Worm (Caenorhabditis elegans) whole organism, early embryonic: ENCODE data around the gene K02A6.3.

Experiments used
- F13C5.2 ChIP-seq: sonication (generic microtip); optimal IDR thresholded peaks from 2 replicates; lab custom pipeline; 2017; ENCODE audit warnings: mild to moderate bottlenecking, missing genetic modification characterization, inconsistent platforms, missing compliant biosample characterization
- ama-1 ChIP-seq: fragments of 150-350 bp; optimal IDR thresholded peaks from 2 replicates; lab custom pipeline; 2014
- ets-7 ChIP-seq: sonication (generic microtip); optimal IDR thresholded peaks from 2 replicates; lab custom pipeline; 2016; ENCODE audit warnings: missing genotype, missing genetic modification characterization, missing compliant biosample characterization
- flt-1 ChIP-seq: fragments of 200-800 bp; sonication (Bioruptor generic); IDR thresholded peaks from 2 replicates; pipeline ENCODE4 v1.3.6; 2022; ENCODE audit warnings: missing genetic modification characterization, missing compliant biosample characterization
- pes-1 ChIP-seq: fragments of 200-800 bp; sonication (Bioruptor generic); IDR thresholded peaks from 2 replicates; pipeline ENCODE4 v1.3.6; 2022; ENCODE audit warnings: missing genetic modification reagents, missing genetic modification characterization, missing compliant biosample characterization
- tbx-37 ChIP-seq: fragments of 200-800 bp; sonication (Bioruptor generic); conservative IDR thresholded peaks from 2 replicates; pipeline ENCODE4 v1.3.6; 2022; ENCODE audit warnings: missing genetic modification reagents, missing genetic modification characterization, missing compliant biosample characterization

DNA sequence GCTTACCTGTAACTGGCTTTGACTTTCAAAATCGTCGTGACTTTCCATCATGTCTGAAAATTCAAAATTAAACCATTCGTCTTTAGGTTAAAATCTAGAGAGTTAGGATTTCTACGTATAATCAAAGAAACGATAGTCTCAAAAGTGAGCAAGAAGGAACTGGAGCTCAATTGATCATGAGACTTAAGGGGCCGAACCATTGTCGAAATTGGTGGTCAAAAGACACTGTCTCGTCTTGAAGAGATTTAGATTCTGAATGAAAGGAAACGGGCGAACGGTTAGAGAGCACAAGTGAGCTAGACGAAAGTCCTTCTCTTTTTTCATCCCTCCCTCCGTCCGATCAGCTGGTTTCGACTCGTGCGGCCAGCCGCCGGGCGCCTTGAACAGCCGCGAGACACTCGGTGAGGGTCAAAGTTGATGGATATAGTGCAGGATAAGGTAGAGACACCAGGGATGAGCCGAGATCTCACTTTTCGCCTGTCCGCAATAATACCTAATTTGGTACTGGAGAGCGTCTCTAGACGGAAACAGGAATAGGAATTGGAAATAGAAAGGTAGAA, 29.5 kb upstream of the K02A6.3 start, which contains the start of gene M60.7:
- no peak for TF ChIP-seq flt-1
- TF ChIP-seq ets-7 (tag; lab: Kevin White, UChicago) = no peak
- no peak for TF ChIP-seq pes-1
- no peak for TF ChIP-seq F13C5.2
- no peak for TF ChIP-seq tbx-37
- TF ChIP-seq ama-1 (lab: Kevin White, UChicago) = no peak
